Worm (Caenorhabditis elegans): Measurements from ENCODE around the gene F57F5.3.

DNA sequence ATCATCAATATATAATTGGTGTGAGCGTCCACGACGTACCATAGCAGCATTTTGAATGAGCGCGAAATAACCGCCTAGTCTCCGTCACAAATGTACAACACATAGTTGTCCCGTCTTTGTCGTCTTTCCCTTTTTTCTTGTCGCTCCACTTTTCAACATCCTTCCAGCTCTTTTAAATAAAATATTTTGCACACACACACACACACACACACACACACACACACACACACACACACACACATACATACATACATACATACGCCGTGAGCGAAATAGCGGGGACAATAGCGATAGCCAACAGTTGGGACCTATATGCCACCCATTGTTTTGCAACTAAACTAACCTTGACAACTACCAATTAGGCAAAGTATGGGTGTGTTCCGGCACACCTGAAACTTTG lies 31.9 kb upstream of the F57F5.3 start:
- no peak for TF ChIP-seq W03F9.2 (tag; optimal IDR thresholded peaks at IDR 0.05)
- no peak for TF ChIP-seq him-1 (tag; optimal IDR thresholded peaks at IDR 0.05)
- TF ChIP-seq dao-5 (tag; optimal IDR thresholded peaks at IDR 0.05), result no peak

Measured in whole organism, L4/young adult.